Fruit fly (Drosophila melanogaster) whole organism, prepupa: Measurements from ENCODE around the gene Rpt6R.

Experiments used
- Blimp-1 ChIP-seq: fragments of 200-800 bp; sonication (Bioruptor generic); optimal IDR thresholded peaks from 3 replicates; lab custom pipeline; 2017; ENCODE audit warnings: missing biosample characterization, missing genetic modification characterization, mild to moderate bottlenecking, moderate library complexity, missing genetic modification reagents
- CG10631 ChIP-seq: fragments of 200-800 bp; sonication (Bioruptor generic); optimal IDR thresholded peaks from 2 replicates; lab custom pipeline; 2016; ENCODE audit warnings: missing biosample characterization, missing genetic modification characterization
- CG11762 ChIP-seq: fragments of 200-800 bp; sonication (Bioruptor generic); optimal IDR thresholded peaks from 3 replicates; lab custom pipeline; 2016; ENCODE audit warnings: missing biosample characterization, missing genetic modification characterization; ENCODE audit not compliant: insufficient read depth
- CG7368 ChIP-seq: fragments of 200-800 bp; sonication (Bioruptor generic); optimal IDR thresholded peaks from 3 replicates; lab custom pipeline; 2016; ENCODE audit warnings: missing biosample characterization, missing genetic modification characterization
- svp ChIP-seq: fragments of 200-800 bp; sonication (Bioruptor generic); peaks from one replicate; lab custom pipeline; 2016; ENCODE audit warnings: missing biosample characterization, missing genetic modification characterization

DNA sequence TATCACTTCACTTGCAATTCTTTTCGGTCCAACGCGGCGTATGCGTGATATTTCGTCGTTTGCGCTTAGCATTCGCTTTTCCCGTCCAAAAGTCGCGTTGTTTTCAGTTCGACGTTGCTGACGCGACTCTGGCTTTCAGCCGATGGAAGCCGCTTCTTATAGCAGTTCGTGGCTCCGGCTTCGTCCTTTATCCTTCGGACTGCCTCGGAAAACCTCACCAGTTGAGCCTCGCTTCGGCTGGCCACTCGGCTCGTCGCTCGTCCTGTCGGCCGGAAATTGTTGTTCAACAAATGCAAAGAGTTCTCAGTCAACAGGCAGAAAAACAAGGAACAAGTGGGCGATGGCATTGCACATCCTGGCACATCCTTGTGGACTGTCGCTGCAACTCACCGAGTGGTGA lies 23.4 kb downstream of the Rpt6R start, which contains the start of gene CG34155:
- TF ChIP-seq svp (GFP tag; lab: Kevin White, UChicago), result no peak
- no peak for TF ChIP-seq CG7368 (GFP tag; lab: Kevin White, UChicago)
- TF ChIP-seq CG11762, result no peak
- no peak for TF ChIP-seq Blimp-1 (GFP tag; lab: Kevin White, UChicago)
- no peak for TF ChIP-seq CG10631 (GFP tag; lab: Kevin White, UChicago)
